Fruit fly (Drosophila melanogaster): Measurements from ENCODE around the gene PolG1.

The PolG1 gene

dm6 chr2L:13838647-13839390 is 11.2 kb upstream of the PolG1 start (continued):
- TF ChIP-seq CG1529 (GFP tag; optimal IDR thresholded peaks at IDR 0.05), result no peak
- no peak for TF ChIP-seq CG10654 (GFP tag; optimal IDR thresholded peaks at IDR 0.05)
- no peak for TF ChIP-seq Deaf1 (tag; optimal IDR thresholded peaks at IDR 0.05)
- no peak for TF ChIP-seq CG10267 (tag; optimal IDR thresholded peaks at IDR 0.05)
- TF ChIP-seq MBD-R2 (GFP tag; IDR thresholded peaks at IDR 0.05), result no peak
- TF ChIP-seq CG9215 (GFP tag; IDR thresholded peaks at IDR 0.05), result no peak
- no peak for TF ChIP-seq pb (GFP tag; optimal IDR thresholded peaks at IDR 0.05)
- TF ChIP-seq CG10543 (GFP tag; optimal IDR thresholded peaks at IDR 0.05), result peak; percentile 0
- no peak for TF ChIP-seq Nf-YB (GFP tag; optimal IDR thresholded peaks at IDR 0.05)
- no peak for TF ChIP-seq cad (GFP tag; optimal IDR thresholded peaks at IDR 0.05)
- TF ChIP-seq CG5245 (GFP tag; optimal IDR thresholded peaks at IDR 0.05), result no peak
- peak; percentile 56 for TF ChIP-seq HHEX (GFP tag; optimal IDR thresholded peaks at IDR 0.05)
- peak; percentile 66 for TF ChIP-seq CG2678 (tag; optimal IDR thresholded peaks at IDR 0.05)
- no peak for TF ChIP-seq CG9876 (GFP tag; optimal IDR thresholded peaks at IDR 0.05)
- no peak for TF ChIP-seq p53 (GFP tag; optimal IDR thresholded peaks at IDR 0.05)
- no peak for TF ChIP-seq vvl (GFP tag; IDR thresholded peaks at IDR 0.05)
- TF ChIP-seq CG9437 (GFP tag; optimal IDR thresholded peaks at IDR 0.05), result peak; percentile 1
- TF ChIP-seq CG10979 (tag; optimal IDR thresholded peaks at IDR 0.05), result no peak
- peak; percentile 12 for TF ChIP-seq Oli (tag; optimal IDR thresholded peaks at IDR 0.05)
- peak; percentile 12 for TF ChIP-seq CG12219 (GFP tag; optimal IDR thresholded peaks at IDR 0.05)
- peak; percentile 27 for TF ChIP-seq Hand (GFP tag; optimal IDR thresholded peaks at IDR 0.05)
- peak; percentile 12 for TF ChIP-seq CG30403 (GFP tag; optimal IDR thresholded peaks at IDR 0.05)
- TF ChIP-seq eve (GFP tag; optimal IDR thresholded peaks at IDR 0.05), result no peak
- no peak for TF ChIP-seq CG8944 (GFP tag; optimal IDR thresholded peaks at IDR 0.05)
- no peak for TF ChIP-seq Six4 (GFP tag; optimal IDR thresholded peaks at IDR 0.05)
- peak in 1 of 2 experiments; percentile 35 for TF ChIP-seq tll (GFP tag; optimal IDR thresholded peaks at IDR 0.05)
- peak; percentile 78 for TF ChIP-seq CG4360 (GFP tag; IDR thresholded peaks at IDR 0.05)
- TF ChIP-seq lov (optimal IDR thresholded peaks at IDR 0.05), result no peak
- no peak for TF ChIP-seq lov (GFP tag; IDR thresholded peaks at IDR 0.05)
- TF ChIP-seq Hr39 (optimal IDR thresholded peaks at IDR 0.05), result no peak
- no peak for TF ChIP-seq CG10147 (GFP tag; optimal IDR thresholded peaks at IDR 0.05)
- no peak; the same call in 2 of the 3 replicates for TF ChIP-seq CG34422 (GFP tag; IDR thresholded peaks at IDR 0.05)
- TF ChIP-seq HLH4C (GFP tag; IDR thresholded peaks at IDR 0.05; ENCODE audit: partially characterized antibody), result no peak
- peak; percentile 5 for TF ChIP-seq CG1792 (GFP tag; optimal IDR thresholded peaks at IDR 0.05)
- TF ChIP-seq lola (GFP tag; optimal IDR thresholded peaks at IDR 0.05), result no peak
- peak; percentile 24 for TF ChIP-seq CG12659 (GFP tag; optimal IDR thresholded peaks at IDR 0.05)
- peak; percentile 19 for TF ChIP-seq tap (tag; optimal IDR thresholded peaks at IDR 0.05)
- no peak for TF ChIP-seq CG17802 (tag; optimal IDR thresholded peaks at IDR 0.05)
- TF ChIP-seq CG31441 (GFP tag; IDR thresholded peaks at IDR 0.05), result no peak; the same call in 1 of the 2 replicates
- no peak for TF ChIP-seq Atf3 (GFP tag; optimal IDR thresholded peaks at IDR 0.05)
- no peak for TF ChIP-seq CG13123 (GFP tag; optimal IDR thresholded peaks at IDR 0.05)
- no peak for TF ChIP-seq dimm (GFP tag; IDR thresholded peaks at IDR 0.05)
- no peak for TF ChIP-seq H2.0 (GFP tag; IDR thresholded peaks at IDR 0.05)
- TF ChIP-seq Dp (GFP tag; optimal IDR thresholded peaks at IDR 0.05), result no peak
- TF ChIP-seq exex (tag; optimal IDR thresholded peaks at IDR 0.05), result peak; percentile 82
- peak; percentile 38 for TF ChIP-seq CG18262 (tag; optimal IDR thresholded peaks at IDR 0.05)
- peak; percentile 38 for TF ChIP-seq abd-A (tag; optimal IDR thresholded peaks at IDR 0.05)
- no peak for TF ChIP-seq CG33557 (GFP tag; optimal IDR thresholded peaks at IDR 0.05)
- TF ChIP-seq CG11093 (GFP tag; IDR thresholded peaks at IDR 0.05), result no peak
- TF ChIP-seq CG17912 (GFP tag; optimal IDR thresholded peaks at IDR 0.05), result no peak

Data from whole organism, embryonic.